Worm (Caenorhabditis elegans) whole organism, L2 larva: ENCODE data around the gene str-83.

ENCODE experiments used
- aly-2 ChIP-seq: fragments of 150-350 bp; optimal IDR thresholded peaks from 2 replicates; lab custom pipeline; 2014; ENCODE audit warnings: missing biosample characterization, missing genetic modification characterization
- mdl-1 ChIP-seq, 2 experiments: fragments of 150-350 bp in 1 of 2; sonication (generic microtip) in 1 of 2; optimal IDR thresholded peaks; 2 replicates each; lab custom pipeline; 2017; ENCODE audit warnings: missing biosample characterization in 2 of 2, missing genetic modification characterization in 2 of 2
- nhr-10 ChIP-seq: sonication (generic microtip); optimal IDR thresholded peaks from 2 replicates; lab custom pipeline; 2017; ENCODE audit warnings: missing biosample characterization, missing genetic modification characterization
- nhr-11 ChIP-seq: fragments of 150-350 bp; optimal IDR thresholded peaks from 2 replicates; lab custom pipeline; 2014; ENCODE audit warnings: missing biosample characterization, missing genetic modification characterization
- nhr-25 ChIP-seq: fragments of 150-350 bp; sonication (generic microtip); optimal IDR thresholded peaks from 3 replicates; lab custom pipeline; 2014; ENCODE audit warnings: missing biosample characterization, missing genetic modification characterization
- nhr-6 ChIP-seq: fragments of 150-350 bp; optimal IDR thresholded peaks from 2 replicates; lab custom pipeline; 2014; ENCODE audit warnings: missing biosample characterization, missing genetic modification characterization
- skn-1 ChIP-seq: sonication (generic microtip); optimal IDR thresholded peaks from 2 replicates; lab custom pipeline; 2017; ENCODE audit warnings: missing biosample characterization, missing genetic modification characterization
- ztf-11 ChIP-seq: sonication (generic microtip); optimal IDR thresholded peaks from 2 replicates; lab custom pipeline; 2017; ENCODE audit warnings: missing biosample characterization, missing genetic modification characterization

DNA sequence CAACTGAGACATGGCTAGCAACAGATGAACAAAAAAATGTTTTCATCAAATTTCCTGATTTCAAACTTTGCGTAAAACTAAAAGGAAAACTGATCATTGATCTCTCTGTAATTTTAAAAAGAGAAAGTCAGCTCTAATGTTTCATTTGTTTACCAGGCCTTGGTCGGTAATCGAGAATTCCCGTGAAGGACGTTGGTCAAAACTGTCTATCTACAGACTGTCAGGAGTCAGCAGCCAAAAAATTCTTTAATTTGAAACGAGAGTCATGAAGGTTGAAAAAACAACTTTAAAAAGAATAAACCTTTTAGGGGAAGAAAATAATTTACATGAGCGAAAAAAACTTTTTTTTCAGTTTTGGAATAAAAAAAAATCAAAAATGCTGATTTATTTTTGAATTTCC, 8.0 kb downstream of the str-83 start:
- TF ChIP-seq nhr-25 (peak; percentile 42), nhr-10 (no peak), aly-2 (tag; lab: Kevin White, UChicago) (no peak), nhr-6 (no peak), mdl-1 (tag; optimal IDR thresholded peaks at IDR 0.05; lab: Kevin White, UChicago) (no peak), skn-1 (tag; lab: Kevin White, UChicago) (no peak), ztf-11 (no peak), nhr-11 (tag; lab: Kevin White, UChicago) (no peak)
